Worm (Caenorhabditis elegans) whole organism, young adult: ENCODE data around the gene icl-1.

ENCODE experiments used
- B0019.2 ChIP-seq: fragments of 200-800 bp; sonication (Bioruptor generic); conservative IDR thresholded peaks from 2 replicates; pipeline ENCODE4 v1.3.6; 2022; ENCODE audit warnings: missing genetic modification reagents, missing genetic modification characterization, missing compliant biosample characterization
- B0035.1 ChIP-seq: sonication (generic microtip); optimal IDR thresholded peaks from 2 replicates; lab custom pipeline; 2016; ENCODE audit warnings: missing genetic modification characterization, mild to moderate bottlenecking, missing compliant biosample characterization, missing genotype, missing genetic modification reagents
- B0336.3 ChIP-seq: fragments of 200-800 bp; sonication (Bioruptor generic); IDR thresholded peaks from 2 replicates; pipeline ENCODE4 v1.3.6; 2022; ENCODE audit warnings: missing genetic modification characterization, missing compliant biosample characterization
- C06A6.2 ChIP-seq: fragments of 200-800 bp; sonication (Bioruptor generic); conservative IDR thresholded peaks from 2 replicates; pipeline ENCODE4 v1.3.6; 2022; ENCODE audit warnings: missing genetic modification characterization, missing compliant biosample characterization
- D2030.7 ChIP-seq: fragments of 200-800 bp; sonication (Bioruptor generic); IDR thresholded peaks from 2 replicates; pipeline ENCODE4 v1.3.6; 2022; ENCODE audit warnings: missing genetic modification reagents, missing genetic modification characterization, missing compliant biosample characterization
- F23B12.7 ChIP-seq: sonication (generic microtip); optimal IDR thresholded peaks from 2 replicates; lab custom pipeline; 2017; ENCODE audit warnings: missing genetic modification characterization, mild to moderate bottlenecking, missing compliant biosample characterization, antibody characterized with exemption, moderate library complexity; ENCODE audit not compliant: insufficient read depth
- F49E8.2 ChIP-seq: sonication (generic microtip); optimal IDR thresholded peaks from 3 replicates; lab custom pipeline; 2017; ENCODE audit warnings: missing genetic modification characterization, mild to moderate bottlenecking, missing compliant biosample characterization, antibody characterized with exemption, moderate library complexity; ENCODE audit not compliant: insufficient read depth
- F52B5.7 ChIP-seq: sonication (generic microtip); optimal IDR thresholded peaks from 2 replicates; lab custom pipeline; 2016; ENCODE audit warnings: mild to moderate bottlenecking, missing genetic modification characterization, missing compliant biosample characterization
- F57A8.1 ChIP-seq: fragments of 200-800 bp; sonication (Bioruptor generic); optimal IDR thresholded peaks from 2 replicates; lab custom pipeline; 2018; ENCODE audit warnings: mild to moderate bottlenecking, missing genetic modification characterization, moderate library complexity, missing compliant biosample characterization
- Y56A3A.18 ChIP-seq: fragments of 200-800 bp; sonication (Bioruptor generic); IDR thresholded peaks from 2 replicates; pipeline ENCODE4 v1.3.6; 2022; ENCODE audit warnings: missing genetic modification reagents, missing genetic modification characterization, missing compliant biosample characterization
- Y67H2A.10 ChIP-seq: fragments of 200-800 bp; sonication (Bioruptor generic); conservative IDR thresholded peaks from 2 replicates; pipeline ENCODE4 v1.3.6; 2022; ENCODE audit warnings: missing genetic modification reagents, missing genetic modification characterization, missing compliant biosample characterization
- Y79H2A.3 ChIP-seq: fragments of 200-800 bp; sonication (Bioruptor generic); conservative IDR thresholded peaks from 2 replicates; pipeline ENCODE4 v1.3.6; 2022; ENCODE audit warnings: missing genetic modification reagents, missing genetic modification characterization, missing compliant biosample characterization
- Y95B8A.8 ChIP-seq: fragments of 200-800 bp; sonication (Bioruptor generic); IDR thresholded peaks from 2 replicates; pipeline ENCODE4 v1.3.6; 2022; ENCODE audit warnings: missing genetic modification reagents, missing genetic modification characterization, missing compliant biosample characterization
- ZK185.1 ChIP-seq: sonication (generic microtip); optimal IDR thresholded peaks from 2 replicates; lab custom pipeline; 2016; ENCODE audit warnings: mild to moderate bottlenecking, missing genetic modification characterization, missing compliant biosample characterization; ENCODE audit not compliant: poor library complexity, severe bottlenecking
- akir-1 ChIP-seq: fragments of 200-800 bp; sonication (Bioruptor generic); optimal IDR thresholded peaks from 2 replicates; lab custom pipeline; 2018; ENCODE audit warnings: mild to moderate bottlenecking, missing genetic modification characterization, moderate library complexity, missing compliant biosample characterization
- ama-1 ChIP-seq, 3 experiments: fragments of 150-350 bp in 1 of 3; sonication (generic microtip) in 2 of 3; optimal IDR thresholded peaks; 2 replicates each; lab custom pipeline; 2014 to 2018; ENCODE audit warnings: missing biosample characterization in 2 of 3, missing genetic modification characterization in 2 of 3, missing genetic modification reagents in 2 of 3
- athp-1 ChIP-seq: sonication (generic microtip); optimal IDR thresholded peaks from 2 replicates; lab custom pipeline; 2017; ENCODE audit warnings: mild to moderate bottlenecking, missing genetic modification characterization, missing compliant biosample characterization
- cebp-1 ChIP-seq, 2 experiments: fragments of 200-800 bp in 1 of 2; sonication (Bioruptor generic) in 1 of 2; sonication (generic microtip) in 1 of 2; IDR thresholded peaks in 1 of 2; optimal IDR thresholded peaks in 1 of 2; 2 replicates each; pipeline versions ENCODE4 v1.3.6 to Lab custom; 2017 to 2022; ENCODE audit warnings: missing compliant biosample characterization in 2 of 2, missing genetic modification characterization in 2 of 2, mild to moderate bottlenecking in 1 of 2, missing genetic modification reagents in 1 of 2, moderate library complexity in 1 of 2
- chd-7 ChIP-seq: sonication (generic microtip); optimal IDR thresholded peaks from 2 replicates; lab custom pipeline; 2016; ENCODE audit warnings: mild to moderate bottlenecking, missing genetic modification characterization, moderate library complexity, missing compliant biosample characterization
- egrh-3 ChIP-seq: fragments of 200-800 bp; sonication (Bioruptor generic); IDR thresholded peaks from 2 replicates; pipeline ENCODE4 v1.3.6; 2022; ENCODE audit warnings: missing genetic modification reagents, missing genetic modification characterization, missing compliant biosample characterization
- him-1 ChIP-seq: sonication (generic microtip); optimal IDR thresholded peaks from 2 replicates; lab custom pipeline; 2016; ENCODE audit warnings: missing genotype, missing genetic modification reagents, missing genetic modification characterization, missing compliant biosample characterization
- hmg-1.2 ChIP-seq: fragments of 200-800 bp; sonication (Bioruptor generic); IDR thresholded peaks from 2 replicates; pipeline ENCODE4 v1.3.6; 2022; ENCODE audit warnings: missing genetic modification reagents, missing genetic modification characterization, missing compliant biosample characterization
- hsf-1 ChIP-seq: fragments of 200-800 bp; sonication (Bioruptor generic); IDR thresholded peaks from 2 replicates; pipeline ENCODE4 v1.3.6; 2022; ENCODE audit warnings: missing genetic modification reagents, missing genetic modification characterization, missing compliant biosample characterization
- lag-1 ChIP-seq: fragments of 200-800 bp; sonication (Bioruptor generic); IDR thresholded peaks from 2 replicates; pipeline ENCODE4 v1.3.6; 2022; ENCODE audit warnings: missing genetic modification reagents, missing genetic modification characterization, missing compliant biosample characterization
- let-526 ChIP-seq: fragments of 200-800 bp; sonication (Bioruptor generic); IDR thresholded peaks from 2 replicates; pipeline ENCODE4 v1.3.6; 2022; ENCODE audit warnings: missing genetic modification reagents, missing genetic modification characterization, missing compliant biosample characterization
- lin-26 ChIP-seq: fragments of 200-800 bp; sonication (Bioruptor generic); IDR thresholded peaks from 2 replicates; pipeline ENCODE4 v1.3.6; 2022; ENCODE audit warnings: missing genetic modification reagents, missing genetic modification characterization, missing compliant biosample characterization
- lin-35 ChIP-seq, 3 experiments: fragments of 150-350 bp in 2 of 3; sonication (generic microtip) in 1 of 3; optimal IDR thresholded peaks; 2 replicates each; lab custom pipeline; 2014 to 2018; ENCODE audit warnings: missing biosample characterization in 3 of 3, missing genetic modification characterization in 3 of 3, missing genetic modification reagents in 3 of 3
- madf-10 ChIP-seq: sonication (generic microtip); optimal IDR thresholded peaks from 2 replicates; lab custom pipeline; 2016; ENCODE audit warnings: mild to moderate bottlenecking, missing genetic modification characterization, missing compliant biosample characterization
- madf-3 ChIP-seq: fragments of 200-800 bp; sonication (Bioruptor generic); IDR thresholded peaks from 2 replicates; pipeline ENCODE4 v1.3.6; 2022; ENCODE audit warnings: missing genetic modification reagents, missing genetic modification characterization, missing compliant biosample characterization
- mcd-1 ChIP-seq: fragments of 200-800 bp; sonication (Bioruptor generic); IDR thresholded peaks from 2 replicates; pipeline ENCODE4 v1.3.6; 2022; ENCODE audit warnings: missing genetic modification reagents, missing genetic modification characterization, missing compliant biosample characterization
- nfyb-1 ChIP-seq: fragments of 200-800 bp; sonication (Bioruptor generic); IDR thresholded peaks from 2 replicates; pipeline ENCODE4 v1.3.6; 2022; ENCODE audit warnings: missing genetic modification reagents, missing genetic modification characterization, missing compliant biosample characterization
- nhr-80 ChIP-seq: sonication (generic microtip); optimal IDR thresholded peaks from 2 replicates; lab custom pipeline; 2016; ENCODE audit warnings: missing genetic modification characterization, missing compliant biosample characterization
- nhr-90 ChIP-seq: sonication (generic microtip); optimal IDR thresholded peaks from 2 replicates; lab custom pipeline; 2016; ENCODE audit warnings: missing genotype, mild to moderate bottlenecking, missing genetic modification characterization, missing compliant biosample characterization
- pbrm-1 ChIP-seq: fragments of 200-800 bp; sonication (Bioruptor generic); IDR thresholded peaks from 2 replicates; pipeline ENCODE4 v1.3.6; 2022; ENCODE audit warnings: missing genetic modification reagents, missing genetic modification characterization, missing compliant biosample characterization
- pha-4 ChIP-seq: fragments of 150-350 bp; sonication (generic microtip); optimal IDR thresholded peaks from 2 replicates; lab custom pipeline; 2014; ENCODE audit warnings: missing biosample characterization, missing genetic modification reagents, missing genetic modification characterization
- repo-1 ChIP-seq: sonication (generic microtip); optimal IDR thresholded peaks from 2 replicates; lab custom pipeline; 2017; ENCODE audit warnings: mild to moderate bottlenecking, missing genetic modification characterization, missing compliant biosample characterization
- sea-2 ChIP-seq: fragments of 200-800 bp; sonication (Bioruptor generic); IDR thresholded peaks from 2 replicates; pipeline ENCODE4 v1.3.6; 2022; ENCODE audit warnings: missing genetic modification characterization, missing compliant biosample characterization
- snpc-1.3 ChIP-seq: sonication (generic microtip); optimal IDR thresholded peaks from 2 replicates; lab custom pipeline; 2017; ENCODE audit warnings: missing genetic modification characterization, mild to moderate bottlenecking, missing compliant biosample characterization, antibody characterized with exemption, moderate library complexity, missing genotype, missing genetic modification reagents; ENCODE audit not compliant: insufficient read depth
- snpc-4 ChIP-seq, 5 experiments: fragments of 150-350 bp in 1 of 5; sonication (generic microtip) in 4 of 5; optimal IDR thresholded peaks; 2 replicates each; lab custom pipeline; 2014 to 2018; ENCODE audit warnings: missing genetic modification characterization in 5 of 5, missing biosample characterization in 3 of 5, antibody characterized with exemption in 2 of 5, mild to moderate bottlenecking in 2 of 5, missing compliant biosample characterization in 2 of 5, missing genotype in 2 of 5, moderate library complexity in 2 of 5, missing genetic modification reagents in 1 of 5
- somi-1 ChIP-seq: fragments of 200-800 bp; sonication (Bioruptor generic); optimal IDR thresholded peaks from 2 replicates; lab custom pipeline; 2018; ENCODE audit warnings: mild to moderate bottlenecking, missing genetic modification characterization, missing compliant biosample characterization
- tlf-1 ChIP-seq: fragments of 200-800 bp; sonication (Bioruptor generic); optimal IDR thresholded peaks from 2 replicates; lab custom pipeline; 2018; ENCODE audit warnings: mild to moderate bottlenecking, missing genetic modification characterization, missing compliant biosample characterization
- zim-3 ChIP-seq: sonication (generic microtip); optimal IDR thresholded peaks from 2 replicates; lab custom pipeline; 2017; ENCODE audit warnings: mild to moderate bottlenecking, missing genetic modification characterization, moderate library complexity, missing compliant biosample characterization
- ztf-22 ChIP-seq: fragments of 200-800 bp; sonication (Bioruptor generic); optimal IDR thresholded peaks from 2 replicates; lab custom pipeline; 2018; ENCODE audit warnings: mild to moderate bottlenecking, missing genetic modification characterization, moderate library complexity, missing compliant biosample characterization
- ztf-26 ChIP-seq: sonication (generic microtip); optimal IDR thresholded peaks from 2 replicates; lab custom pipeline; 2017; ENCODE audit warnings: missing genetic modification characterization, missing compliant biosample characterization
- ztf-28 ChIP-seq: fragments of 200-800 bp; sonication (Bioruptor generic); IDR thresholded peaks from 2 replicates; pipeline ENCODE4 v1.3.6; 2022; ENCODE audit warnings: missing genetic modification reagents, missing genetic modification characterization, missing compliant biosample characterization

The icl-1 gene

ce11 chrV:723895-724352 is 3.9 kb downstream of the icl-1 start, which contains the start of gene fbxb-72 (continued):
- TF ChIP-seq snpc-4 (GFP tag; optimal IDR thresholded peaks at IDR 0.05; lab: Kevin White, UChicago) (no peak), snpc-4 (tag; optimal IDR thresholded peaks at IDR 0.05; lab: Kevin White, UChicago) (peak in 3 of 4 experiments; percentile 1 to 41 (median 34)), nhr-80 (tag; lab: Kevin White, UChicago) (peak; percentile 39), F23B12.7 (tag; lab: Kevin White, UChicago) (peak; percentile 88), Y95B8A.8 (GFP tag; lab: Robert Waterston, UW) (peak; percentile 81; the same call in 1 of the 2 replicates), repo-1 (tag; lab: Kevin White, UChicago) (peak; percentile 90), Y56A3A.18 (GFP tag; lab: Robert Waterston, UW) (peak; percentile 81; the same call in 1 of the 2 replicates), snpc-1.3 (peak; percentile 64), lag-1 (no peak), B0019.2 (GFP tag; lab: Robert Waterston, UW) (no peak), D2030.7 (no peak), lin-35 (GFP tag; optimal IDR thresholded peaks at IDR 0.05; lab: Kevin White, UChicago) (peak in 1 of 3 experiments; percentile 77), lin-26 (peak; percentile 32; the same call in 1 of the 2 replicates), Y67H2A.10 (GFP tag; lab: Robert Waterston, UW) (no peak), him-1 (tag; lab: Kevin White, UChicago) (no peak), nhr-90 (tag; lab: Kevin White, UChicago) (peak; percentile 11), B0035.1 (tag; lab: Kevin White, UChicago) (peak; percentile 71), cebp-1 (GFP tag; IDR thresholded peaks at IDR 0.05; lab: Robert Waterston, UW) (peak; percentile 73), cebp-1 (tag; optimal IDR thresholded peaks at IDR 0.05; lab: Kevin White, UChicago) (peak; percentile 89), sea-2 (GFP tag; lab: Robert Waterston, UW) (0 out of 2 replicates have a peak, but pooled peaks have one; percentile 9), B0336.3 (GFP tag; lab: Robert Waterston, UW) (peak; percentile 77), F52B5.7 (tag; lab: Kevin White, UChicago) (peak; percentile 84), madf-10 (tag; lab: Kevin White, UChicago) (peak; percentile 66), ztf-28 (no peak), madf-3 (0 out of 2 replicates have a peak, but pooled peaks have one; percentile 9), ama-1 (optimal IDR thresholded peaks at IDR 0.05; lab: Kevin White, UChicago) (peak; percentile 96), ama-1 (GFP tag; optimal IDR thresholded peaks at IDR 0.05; lab: Kevin White, UChicago) (no peak), akir-1 (GFP tag; lab: Kevin White, UChicago) (peak; percentile 25), F57A8.1 (GFP tag; lab: Kevin White, UChicago) (peak; percentile 41), chd-7 (tag; lab: Kevin White, UChicago) (peak; percentile 77), athp-1 (tag; lab: Kevin White, UChicago) (peak; percentile 74), F49E8.2 (tag; lab: Kevin White, UChicago) (no peak), C06A6.2 (peak; percentile 71; the same call in 1 of the 2 replicates), tlf-1 (GFP tag; lab: Kevin White, UChicago) (peak; percentile 89), mcd-1 (peak; percentile 38; the same call in 1 of the 2 replicates), pha-4 (peak; percentile 94), somi-1 (GFP tag; lab: Kevin White, UChicago) (peak; percentile 73), ZK185.1 (tag; lab: Kevin White, UChicago) (peak; percentile 95), nfyb-1 (GFP tag; lab: Robert Waterston, UW) (peak; percentile 88), let-526 (0 out of 2 replicates have a peak, but pooled peaks have one; percentile 11), hmg-1.2 (GFP tag; lab: Robert Waterston, UW) (peak; percentile 50), ztf-26 (tag; lab: Kevin White, UChicago) (peak; percentile 68), Y79H2A.3 (GFP tag; lab: Robert Waterston, UW) (peak; percentile 85), pbrm-1 (GFP tag; lab: Robert Waterston, UW) (peak; percentile 52), egrh-3 (GFP tag; lab: Robert Waterston, UW) (no peak), zim-3 (tag; lab: Kevin White, UChicago) (peak; percentile 46), ztf-22 (GFP tag; lab: Kevin White, UChicago) (peak; percentile 65), hsf-1 (GFP tag; lab: Robert Waterston, UW) (peak; percentile 23; the same call in 1 of the 2 replicates)
